Worm (Caenorhabditis elegans) whole organism, L3 larva: ENCODE data around the gene ints-11.

Experiments
- R02D3.7 ChIP-seq: fragments of 150-350 bp; optimal IDR thresholded peaks from 2 replicates; lab custom pipeline; 2014; ENCODE audit warnings: missing biosample characterization, missing genetic modification characterization
- ZK546.5 ChIP-seq: sonication (generic microtip); optimal IDR thresholded peaks from 2 replicates; lab custom pipeline; 2017; ENCODE audit warnings: missing biosample characterization, missing genetic modification characterization
- aly-2 ChIP-seq: fragments of 150-350 bp; optimal IDR thresholded peaks from 2 replicates; lab custom pipeline; 2014; ENCODE audit warnings: missing biosample characterization, missing genetic modification characterization
- ama-1 ChIP-seq: fragments of 150-350 bp; optimal IDR thresholded peaks from 2 replicates; lab custom pipeline; 2018
- ceh-28 ChIP-seq: fragments of 150-350 bp; optimal IDR thresholded peaks from 2 replicates; lab custom pipeline; 2014; ENCODE audit warnings: missing biosample characterization, missing genetic modification reagents, missing genetic modification characterization
- ceh-82 ChIP-seq: fragments of 150-350 bp; optimal IDR thresholded peaks from 2 replicates; lab custom pipeline; 2014; ENCODE audit warnings: missing biosample characterization, missing genetic modification characterization
- ceh-9 ChIP-seq: sonication (generic microtip); optimal IDR thresholded peaks from 2 replicates; lab custom pipeline; 2018; ENCODE audit warnings: missing biosample characterization, missing genetic modification characterization
- daf-12 ChIP-seq: fragments of 150-350 bp; optimal IDR thresholded peaks from 2 replicates; lab custom pipeline; 2014; ENCODE audit warnings: missing biosample characterization, missing genetic modification reagents, missing genetic modification characterization
- egl-27 ChIP-seq: sonication (generic microtip); optimal IDR thresholded peaks from 4 replicates; lab custom pipeline; 2017; ENCODE audit warnings: missing biosample characterization, missing genetic modification reagents, missing genetic modification characterization
- egl-5 ChIP-seq: fragments of 150-350 bp; optimal IDR thresholded peaks from 2 replicates; lab custom pipeline; 2017; ENCODE audit warnings: missing biosample characterization, missing genetic modification reagents, missing genetic modification characterization, inconsistent platforms
- elt-1 ChIP-seq: fragments of 150-350 bp; optimal IDR thresholded peaks from 2 replicates; lab custom pipeline; 2014; ENCODE audit warnings: missing biosample characterization, missing genetic modification characterization
- elt-2 ChIP-seq: sonication (generic microtip); optimal IDR thresholded peaks from 2 replicates; lab custom pipeline; 2016; ENCODE audit warnings: missing genetic modification reagents, mild to moderate bottlenecking, missing genetic modification characterization, missing compliant biosample characterization
- elt-3 ChIP-seq, 3 experiments: fragments of 150-350 bp in 1 of 3; sonication (generic microtip) in 2 of 3; optimal IDR thresholded peaks; 2 replicates in 2 of 3; 4 replicates in 1 of 3; lab custom pipeline; 2014 to 2017; ENCODE audit warnings: missing biosample characterization in 3 of 3, missing genetic modification characterization in 3 of 3
- fkh-10 ChIP-seq: sonication (generic microtip); optimal IDR thresholded peaks from 2 replicates; lab custom pipeline; 2017; ENCODE audit warnings: missing biosample characterization, missing genetic modification reagents, missing genetic modification characterization
- fkh-2 ChIP-seq: fragments of 150-350 bp; optimal IDR thresholded peaks from 2 replicates; lab custom pipeline; 2014; ENCODE audit warnings: missing biosample characterization, missing genetic modification reagents, missing genetic modification characterization
- fos-1 ChIP-seq: fragments of 150-350 bp; optimal IDR thresholded peaks from 2 replicates; lab custom pipeline; 2014; ENCODE audit warnings: missing biosample characterization, missing genetic modification characterization
- hmg-11 ChIP-seq: sonication (generic microtip); optimal IDR thresholded peaks from 2 replicates; lab custom pipeline; 2016; ENCODE audit warnings: missing genetic modification characterization, missing compliant biosample characterization
- lin-15B ChIP-seq: fragments of 150-350 bp; optimal IDR thresholded peaks from 2 replicates; lab custom pipeline; 2014; ENCODE audit warnings: missing biosample characterization, missing genetic modification characterization
- lin-39 ChIP-seq: fragments of 150-350 bp; optimal IDR thresholded peaks from 2 replicates; lab custom pipeline; 2018; ENCODE audit warnings: missing biosample characterization, missing genetic modification reagents, missing genetic modification characterization
- lsy-12 ChIP-seq: sonication (generic microtip); optimal IDR thresholded peaks from 2 replicates; lab custom pipeline; 2016; ENCODE audit warnings: mild to moderate bottlenecking, missing genetic modification characterization, missing compliant biosample characterization
- mdl-1 ChIP-seq: fragments of 150-350 bp; optimal IDR thresholded peaks from 2 replicates; lab custom pipeline; 2014; ENCODE audit warnings: missing biosample characterization, missing genetic modification characterization
- mml-1 ChIP-seq: fragments of 150-350 bp; sonication (generic microtip); optimal IDR thresholded peaks from 3 replicates; lab custom pipeline; 2014; ENCODE audit warnings: missing biosample characterization, missing genetic modification characterization
- nfya-1 ChIP-seq: sonication (generic microtip); optimal IDR thresholded peaks from 2 replicates; lab custom pipeline; 2017; ENCODE audit warnings: missing genetic modification characterization, mild to moderate bottlenecking, missing compliant biosample characterization, antibody characterized with exemption, moderate library complexity; ENCODE audit not compliant: insufficient read depth
- nhr-12 ChIP-seq: fragments of 150-350 bp; optimal IDR thresholded peaks from 2 replicates; lab custom pipeline; 2014; ENCODE audit warnings: missing biosample characterization, missing genetic modification characterization
- nhr-23 ChIP-seq: fragments of 150-350 bp; optimal IDR thresholded peaks from 2 replicates; lab custom pipeline; 2014; ENCODE audit warnings: missing biosample characterization, missing genetic modification reagents, missing genetic modification characterization
- nhr-237 ChIP-seq: fragments of 150-350 bp; optimal IDR thresholded peaks from 2 replicates; lab custom pipeline; 2014; ENCODE audit warnings: missing biosample characterization, missing genetic modification characterization
- nhr-25 ChIP-seq: sonication (generic microtip); optimal IDR thresholded peaks from 2 replicates; lab custom pipeline; 2017; ENCODE audit warnings: missing biosample characterization, missing genetic modification characterization
- nhr-43 ChIP-seq: sonication (generic microtip); optimal IDR thresholded peaks from 2 replicates; lab custom pipeline; 2016; ENCODE audit warnings: mild to moderate bottlenecking, missing genetic modification characterization, missing compliant biosample characterization; ENCODE audit not compliant: poor library complexity, severe bottlenecking
- nhr-67 ChIP-seq: fragments of 150-350 bp; optimal IDR thresholded peaks from 2 replicates; lab custom pipeline; 2014; ENCODE audit warnings: missing biosample characterization, missing genetic modification characterization
- nhr-76 ChIP-seq: fragments of 150-350 bp; sonication (generic microtip); optimal IDR thresholded peaks from 5 replicates; lab custom pipeline; 2014; ENCODE audit warnings: missing biosample characterization, missing genetic modification characterization
- nhr-77 ChIP-seq: fragments of 150-350 bp; optimal IDR thresholded peaks from 2 replicates; lab custom pipeline; 2014; ENCODE audit warnings: missing biosample characterization, missing genetic modification characterization
- pha-4 ChIP-seq: fragments of 150-350 bp; optimal IDR thresholded peaks from 2 replicates; lab custom pipeline; 2014; ENCODE audit warnings: missing biosample characterization, missing genetic modification reagents, missing genetic modification characterization
- pqm-1 ChIP-seq: fragments of 150-350 bp; optimal IDR thresholded peaks from 2 replicates; lab custom pipeline; 2017; ENCODE audit warnings: missing biosample characterization, missing genetic modification characterization, inconsistent platforms
- sea-2 ChIP-seq: fragments of 150-350 bp; sonication (generic microtip); optimal IDR thresholded peaks from 4 replicates; lab custom pipeline; 2014; ENCODE audit warnings: missing biosample characterization, missing genetic modification reagents, missing genetic modification characterization
- skn-1 ChIP-seq: fragments of 150-350 bp; optimal IDR thresholded peaks from 2 replicates; lab custom pipeline; 2014; ENCODE audit warnings: missing biosample characterization, missing genetic modification characterization
- snpc-4 ChIP-seq: fragments of 150-350 bp; optimal IDR thresholded peaks from 2 replicates; lab custom pipeline; 2014; ENCODE audit warnings: missing biosample characterization, missing genetic modification characterization
- tbx-2 ChIP-seq: sonication (generic microtip); optimal IDR thresholded peaks from 2 replicates; lab custom pipeline; 2016; ENCODE audit warnings: mild to moderate bottlenecking, missing genetic modification characterization, missing compliant biosample characterization
- unc-39 ChIP-seq: sonication (generic microtip); optimal IDR thresholded peaks from 4 replicates; lab custom pipeline; 2017; ENCODE audit warnings: missing biosample characterization, missing genetic modification characterization
- unc-62 ChIP-seq: fragments of 150-350 bp; sonication (generic microtip); optimal IDR thresholded peaks from 4 replicates; lab custom pipeline; 2014; ENCODE audit warnings: missing biosample characterization, missing genetic modification reagents, missing genetic modification characterization
- zag-1 ChIP-seq: fragments of 150-350 bp; optimal IDR thresholded peaks from 2 replicates; lab custom pipeline; 2014; ENCODE audit warnings: missing biosample characterization, missing genetic modification characterization
- ztf-11 ChIP-seq: fragments of 150-350 bp; optimal IDR thresholded peaks from 2 replicates; lab custom pipeline; 2014; ENCODE audit warnings: missing biosample characterization, missing genetic modification characterization
- ztf-4 ChIP-seq: fragments of 150-350 bp; optimal IDR thresholded peaks from 2 replicates; lab custom pipeline; 2014; ENCODE audit warnings: missing biosample characterization, missing genetic modification characterization

Gene ints-11

DNA sequence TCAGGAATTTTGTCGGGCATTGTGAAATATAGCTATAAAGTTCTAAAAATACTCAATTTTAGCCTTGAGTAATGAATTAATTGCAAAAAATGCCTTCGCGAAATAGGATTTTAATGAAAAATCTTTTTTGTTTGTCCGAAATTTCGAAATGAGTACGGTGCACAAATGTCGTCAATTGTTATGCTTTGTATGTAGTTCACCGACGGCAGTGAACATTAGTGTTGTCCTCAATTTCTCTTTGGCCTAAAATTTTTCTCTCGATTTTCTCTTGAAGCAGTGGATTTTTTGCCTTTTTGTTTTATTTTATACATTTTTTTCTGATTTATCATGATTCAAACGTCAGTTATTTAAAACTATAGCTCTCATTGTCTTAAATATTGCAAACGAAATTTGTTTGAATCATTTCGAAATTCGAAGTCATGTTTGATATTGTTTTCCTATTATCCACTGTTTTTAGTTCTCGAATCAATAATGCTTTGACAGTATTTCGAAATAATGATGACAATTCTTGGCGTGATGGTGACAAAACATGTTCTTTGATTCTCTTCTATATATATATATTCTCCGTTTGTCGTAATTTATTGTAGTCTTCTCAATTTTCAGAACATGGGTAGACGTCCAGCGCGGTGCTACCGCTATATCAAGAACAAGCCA is at the start of gene ints-11, which contains the start of gene rpl-10:
ints-11 (minus strand) TSS at position 201 of the 654 bp plus-strand sequence.
rpl-10 (plus strand) TSS at position 604 of the 654 bp plus-strand sequence.
- peak; percentile 84 for TF ChIP-seq lin-15B (tag; lab: Kevin White, UChicago)
- TF ChIP-seq ZK546.5: no peak
- TF ChIP-seq snpc-4 (tag; lab: Kevin White, UChicago): peak; percentile 23
- TF ChIP-seq ceh-28: no peak
- no peak for TF ChIP-seq egl-27
- TF ChIP-seq hmg-11 (tag; lab: Kevin White, UChicago): peak; percentile 44
- TF ChIP-seq elt-1: no peak
- TF ChIP-seq ceh-9 (tag; lab: Kevin White, UChicago): no peak
- no peak for TF ChIP-seq nhr-12 (tag; lab: Kevin White, UChicago)
- peak; percentile 86 for TF ChIP-seq nfya-1 (tag; lab: Kevin White, UChicago)
- TF ChIP-seq elt-2 (tag; lab: Kevin White, UChicago): peak; percentile 31
- no peak for TF ChIP-seq ztf-4 (tag; lab: Kevin White, UChicago)
- peak; percentile 45 for TF ChIP-seq nhr-25
- no peak for TF ChIP-seq nhr-67
- peak; percentile 71 for TF ChIP-seq nhr-23 (tag; lab: Kevin White, UChicago)
- TF ChIP-seq lin-39 (tag; lab: Kevin White, UChicago): peak; percentile 29
- peak; percentile 81 for TF ChIP-seq pha-4

DNA sequence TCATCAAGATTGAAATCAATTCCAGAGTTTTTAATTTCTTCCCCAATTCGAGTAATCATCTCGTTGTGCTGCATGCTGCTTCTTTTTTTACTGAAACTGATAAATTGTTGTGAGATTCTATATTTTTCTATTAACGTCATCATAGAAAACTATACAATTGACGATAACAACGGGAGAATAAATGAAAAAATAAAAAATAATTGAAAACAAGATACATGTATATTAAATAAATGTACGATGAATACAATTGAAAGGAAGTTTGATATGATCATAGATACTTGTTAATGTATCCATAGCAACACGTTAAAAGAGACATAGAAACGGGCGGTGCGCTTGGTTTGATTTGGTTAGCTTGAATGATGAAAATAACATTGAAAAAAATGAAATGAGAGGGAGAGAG is 47.2 kb upstream of the ints-11 start, which contains the start of gene T05C12.8:
T05C12.8 (minus strand) TSS at position 101 of the 400 bp plus-strand sequence.
- TF ChIP-seq fkh-10 (no peak), nhr-77 (tag; lab: Kevin White, UChicago) (no peak), elt-2 (tag; lab: Kevin White, UChicago) (no peak), nhr-25 (no peak), skn-1 (tag; lab: Kevin White, UChicago) (no peak), daf-12 (no peak), nfya-1 (tag; lab: Kevin White, UChicago) (no peak), ceh-9 (tag; lab: Kevin White, UChicago) (no peak), unc-39 (tag; lab: Kevin White, UChicago) (no peak), egl-5 (tag; lab: Kevin White, UChicago) (no peak), lin-15B (tag; lab: Kevin White, UChicago) (no peak)

DNA sequence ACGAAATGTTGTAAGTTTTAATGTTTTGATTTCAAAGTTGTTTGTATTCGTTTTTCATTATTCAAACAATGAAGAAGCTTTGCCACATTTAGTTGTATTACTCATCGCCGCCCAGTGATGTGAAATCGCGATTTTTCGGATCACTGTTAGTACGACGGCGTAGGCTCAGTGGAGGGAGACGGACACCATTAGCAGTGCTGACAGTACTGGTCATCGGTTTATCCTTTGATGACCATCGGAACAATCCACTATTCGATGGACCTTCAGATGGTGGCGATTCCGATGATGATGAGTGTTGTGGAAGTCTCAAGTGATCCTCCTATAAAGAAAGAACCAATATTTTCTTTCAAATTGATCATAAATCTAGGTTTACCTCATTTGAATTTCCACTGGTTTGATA is 44.2 kb upstream of the ints-11 start:
- TF ChIP-seq unc-62 (GFP tag; lab: Kevin White, UChicago) (no peak), nfya-1 (tag; lab: Kevin White, UChicago) (no peak), nhr-25 (peak; percentile 24), sea-2 (GFP tag; lab: Kevin White, UChicago) (no peak)

DNA sequence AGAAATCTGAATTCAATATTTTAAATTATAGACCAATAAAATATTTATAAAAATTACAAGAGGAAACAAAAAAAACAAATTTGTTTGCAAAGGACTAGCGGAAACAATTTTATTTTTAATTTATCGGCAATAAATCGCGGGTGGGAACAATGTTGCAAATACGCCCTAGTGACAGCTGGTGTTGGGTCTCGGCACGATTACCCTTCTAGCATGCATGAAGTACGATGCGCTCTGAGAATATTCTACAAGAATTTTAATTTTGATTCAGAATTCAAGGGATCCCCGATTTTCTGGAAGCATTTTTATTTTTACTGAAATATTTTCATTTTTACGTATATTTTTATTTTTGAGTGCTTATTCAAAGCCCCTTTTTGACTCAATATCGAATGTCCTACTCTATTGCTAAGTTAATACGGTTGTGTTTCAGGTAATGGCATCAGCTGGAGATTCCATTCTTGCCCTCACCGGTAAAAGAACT is 41.8 kb upstream of the ints-11 start, which contains the start of the genes mig-5 and cct-1:
mig-5 (minus strand) TSS at position 8 of the 478 bp plus-strand sequence.
cct-1 (plus strand) TSS at position 428 of the 478 bp plus-strand sequence.
- TF ChIP-seq ztf-11 (tag; lab: Kevin White, UChicago): no peak
- TF ChIP-seq aly-2 (tag; lab: Kevin White, UChicago): peak; percentile 91
- TF ChIP-seq mml-1 (tag; lab: Kevin White, UChicago): no peak
- TF ChIP-seq elt-2 (tag; lab: Kevin White, UChicago): peak; percentile 80
- peak; percentile 29 for TF ChIP-seq egl-27
- peak; percentile 62 for TF ChIP-seq mdl-1 (tag; lab: Kevin White, UChicago)
- peak; percentile 20 for TF ChIP-seq fos-1 (tag; lab: Kevin White, UChicago)
- TF ChIP-seq tbx-2 (tag; lab: Kevin White, UChicago): peak; percentile 91
- TF ChIP-seq nfya-1 (tag; lab: Kevin White, UChicago): peak; percentile 99
- peak; percentile 94 for TF ChIP-seq nhr-25
- TF ChIP-seq unc-62 (GFP tag; lab: Kevin White, UChicago): peak; percentile 86
- peak; percentile 30 for TF ChIP-seq daf-12
- TF ChIP-seq R02D3.7: peak; percentile 95
- peak in 2 of 3 experiments; percentile 20 to 79 for TF ChIP-seq elt-3 (tag; optimal IDR thresholded peaks at IDR 0.05; lab: Kevin White, UChicago)
- TF ChIP-seq fkh-2 (tag; lab: Kevin White, UChicago): no peak
- peak; percentile 98 for TF ChIP-seq egl-5 (tag; lab: Kevin White, UChicago)
- peak; percentile 96 for TF ChIP-seq lsy-12 (tag; lab: Kevin White, UChicago)
- TF ChIP-seq nhr-237: no peak
- no peak for TF ChIP-seq unc-39 (tag; lab: Kevin White, UChicago)
- peak; percentile 96 for TF ChIP-seq skn-1 (tag; lab: Kevin White, UChicago)
- TF ChIP-seq hmg-11 (tag; lab: Kevin White, UChicago): peak; percentile 96
- TF ChIP-seq ama-1 (lab: Kevin White, UChicago): peak; percentile 77
- TF ChIP-seq snpc-4 (tag; lab: Kevin White, UChicago): peak; percentile 86
- peak; percentile 35 for TF ChIP-seq nhr-76
- TF ChIP-seq pqm-1 (tag; lab: Kevin White, UChicago): peak; percentile 92
- TF ChIP-seq nhr-43 (tag; lab: Kevin White, UChicago): peak; percentile 98
- TF ChIP-seq lin-15B (tag; lab: Kevin White, UChicago): peak; percentile 99
- peak; percentile 99 for TF ChIP-seq nhr-23 (tag; lab: Kevin White, UChicago)
- TF ChIP-seq nhr-67: no peak
- TF ChIP-seq lin-39 (tag; lab: Kevin White, UChicago): peak; percentile 96
- TF ChIP-seq pha-4: peak; percentile 99
- TF ChIP-seq ztf-4 (tag; lab: Kevin White, UChicago): no peak
- peak; percentile 52 for TF ChIP-seq ZK546.5
- peak; percentile 96 for TF ChIP-seq ceh-82 (tag; lab: Kevin White, UChicago)
- TF ChIP-seq zag-1 (tag; lab: Kevin White, UChicago): peak; percentile 81
- TF ChIP-seq fkh-10: peak; percentile 91
